Worm (Caenorhabditis elegans) whole organism, young adult: ENCODE results near the gene hrg-6.
A peak's percentile ranks its signal among the peaks of the same experiment; 100 is the strongest.

Source experiments
- B0035.1 ChIP-seq: sonication (generic microtip); optimal IDR thresholded peaks from 2 replicates; lab custom pipeline; 2016; ENCODE audit warnings: missing genetic modification characterization, mild to moderate bottlenecking, missing compliant biosample characterization, missing genotype, missing genetic modification reagents
- B0261.1 ChIP-seq: sonication (generic microtip); optimal IDR thresholded peaks from 2 replicates; lab custom pipeline; 2016; ENCODE audit warnings: mild to moderate bottlenecking, missing genetic modification characterization, moderate library complexity, missing compliant biosample characterization
- C17E4.6 ChIP-seq: fragments of 200-800 bp; sonication (Bioruptor generic); IDR thresholded peaks from 2 replicates; pipeline ENCODE4 v1.3.6; 2022; ENCODE audit warnings: missing genetic modification reagents, missing genetic modification characterization, missing compliant biosample characterization
- D2030.7 ChIP-seq: fragments of 200-800 bp; sonication (Bioruptor generic); IDR thresholded peaks from 2 replicates; pipeline ENCODE4 v1.3.6; 2022; ENCODE audit warnings: missing genetic modification reagents, missing genetic modification characterization, missing compliant biosample characterization
- F37B4.10 ChIP-seq: fragments of 200-800 bp; sonication (Bioruptor generic); IDR thresholded peaks from 2 replicates; pipeline ENCODE4 v1.3.6; 2022; ENCODE audit warnings: missing genetic modification characterization, missing compliant biosample characterization
- F39B2.1 ChIP-seq: fragments of 200-800 bp; sonication (Bioruptor generic); IDR thresholded peaks from 2 replicates; pipeline ENCODE4 v1.3.6; 2022; ENCODE audit warnings: missing genetic modification reagents, missing genetic modification characterization, missing compliant biosample characterization
- F57C9.4 ChIP-seq: sonication (generic microtip); optimal IDR thresholded peaks from 2 replicates; lab custom pipeline; 2017; ENCODE audit warnings: mild to moderate bottlenecking, missing genetic modification characterization, missing compliant biosample characterization
- K12H6.12 ChIP-seq: fragments of 200-800 bp; sonication (Bioruptor generic); optimal IDR thresholded peaks from 2 replicates; lab custom pipeline; 2018; ENCODE audit warnings: mild to moderate bottlenecking, missing genetic modification characterization, missing compliant biosample characterization
- T07F8.4 ChIP-seq: sonication (generic microtip); optimal IDR thresholded peaks from 2 replicates; lab custom pipeline; 2016; ENCODE audit warnings: mild to moderate bottlenecking, missing genetic modification characterization, moderate library complexity, missing compliant biosample characterization
- Y53G8AR.9 ChIP-seq: fragments of 200-800 bp; sonication (Bioruptor generic); conservative IDR thresholded peaks from 2 replicates; pipeline ENCODE4 v1.3.6; 2022; ENCODE audit warnings: missing genetic modification reagents, missing genetic modification characterization, missing compliant biosample characterization
- Y56A3A.18 ChIP-seq: fragments of 200-800 bp; sonication (Bioruptor generic); IDR thresholded peaks from 2 replicates; pipeline ENCODE4 v1.3.6; 2022; ENCODE audit warnings: missing genetic modification reagents, missing genetic modification characterization, missing compliant biosample characterization
- Y95B8A.8 ChIP-seq: fragments of 200-800 bp; sonication (Bioruptor generic); IDR thresholded peaks from 2 replicates; pipeline ENCODE4 v1.3.6; 2022; ENCODE audit warnings: missing genetic modification reagents, missing genetic modification characterization, missing compliant biosample characterization
- akir-1 ChIP-seq: fragments of 200-800 bp; sonication (Bioruptor generic); optimal IDR thresholded peaks from 2 replicates; lab custom pipeline; 2018; ENCODE audit warnings: mild to moderate bottlenecking, missing genetic modification characterization, moderate library complexity, missing compliant biosample characterization
- bed-2 ChIP-seq: fragments of 200-800 bp; sonication (Bioruptor generic); IDR thresholded peaks from 2 replicates; pipeline ENCODE4 v1.3.6; 2022; ENCODE audit warnings: missing genetic modification reagents, missing genetic modification characterization, missing compliant biosample characterization
- ccch-3 ChIP-seq: fragments of 200-800 bp; sonication (Bioruptor generic); optimal IDR thresholded peaks from 2 replicates; lab custom pipeline; 2018; ENCODE audit warnings: mild to moderate bottlenecking, missing genetic modification characterization, missing compliant biosample characterization
- cebp-1 ChIP-seq, 2 experiments: fragments of 200-800 bp in 1 of 2; sonication (Bioruptor generic) in 1 of 2; sonication (generic microtip) in 1 of 2; IDR thresholded peaks in 1 of 2; optimal IDR thresholded peaks in 1 of 2; 2 replicates each; pipeline versions ENCODE4 v1.3.6 to Lab custom; 2017 to 2022; ENCODE audit warnings: missing compliant biosample characterization in 2 of 2, missing genetic modification characterization in 2 of 2, mild to moderate bottlenecking in 1 of 2, missing genetic modification reagents in 1 of 2, moderate library complexity in 1 of 2
- cebp-2 ChIP-seq: fragments of 200-800 bp; sonication (Bioruptor generic); IDR thresholded peaks from 2 replicates; pipeline ENCODE4 v1.3.6; 2022; ENCODE audit warnings: missing genetic modification characterization, missing compliant biosample characterization
- ceh-100 ChIP-seq: fragments of 200-800 bp; sonication (Bioruptor generic); IDR thresholded peaks from 2 replicates; pipeline ENCODE4 v1.3.6; 2022; ENCODE audit warnings: missing genetic modification reagents, missing genetic modification characterization, missing compliant biosample characterization
- ceh-91 ChIP-seq: fragments of 200-800 bp; sonication (Bioruptor generic); IDR thresholded peaks from 2 replicates; pipeline ENCODE4 v1.3.6; 2022; ENCODE audit warnings: missing genetic modification reagents, missing genetic modification characterization, missing compliant biosample characterization
- efl-1 ChIP-seq: fragments of 150-350 bp; optimal IDR thresholded peaks from 2 replicates; lab custom pipeline; 2014; ENCODE audit warnings: missing biosample characterization, missing genetic modification reagents, missing genetic modification characterization
- egl-18 ChIP-seq: fragments of 200-800 bp; sonication (Bioruptor generic); IDR thresholded peaks from 2 replicates; pipeline ENCODE4 v1.3.6; 2022; ENCODE audit warnings: missing genetic modification reagents, missing genetic modification characterization, missing compliant biosample characterization
- egl-44 ChIP-seq: fragments of 200-800 bp; sonication (Bioruptor generic); IDR thresholded peaks from 2 replicates; pipeline ENCODE4 v1.3.6; 2022; ENCODE audit warnings: missing genetic modification reagents, missing genetic modification characterization, missing compliant biosample characterization
- egrh-3 ChIP-seq: fragments of 200-800 bp; sonication (Bioruptor generic); IDR thresholded peaks from 2 replicates; pipeline ENCODE4 v1.3.6; 2022; ENCODE audit warnings: missing genetic modification reagents, missing genetic modification characterization, missing compliant biosample characterization
- ets-4 ChIP-seq: fragments of 200-800 bp; sonication (Bioruptor generic); optimal IDR thresholded peaks from 2 replicates; lab custom pipeline; 2018; ENCODE audit warnings: mild to moderate bottlenecking, missing genetic modification characterization, missing compliant biosample characterization
- gei-17 ChIP-seq: fragments of 200-800 bp; sonication (Bioruptor generic); optimal IDR thresholded peaks from 2 replicates; lab custom pipeline; 2018; ENCODE audit warnings: mild to moderate bottlenecking, missing genetic modification characterization, missing compliant biosample characterization
- hmg-1.2 ChIP-seq: fragments of 200-800 bp; sonication (Bioruptor generic); IDR thresholded peaks from 2 replicates; pipeline ENCODE4 v1.3.6; 2022; ENCODE audit warnings: missing genetic modification reagents, missing genetic modification characterization, missing compliant biosample characterization
- hrde-1 ChIP-seq: sonication (generic microtip); optimal IDR thresholded peaks from 2 replicates; lab custom pipeline; 2016; ENCODE audit warnings: missing genetic modification characterization, mild to moderate bottlenecking, missing compliant biosample characterization, moderate library complexity, missing genotype, missing genetic modification reagents, borderline replicate concordance
- hsf-1 ChIP-seq: fragments of 200-800 bp; sonication (Bioruptor generic); IDR thresholded peaks from 2 replicates; pipeline ENCODE4 v1.3.6; 2022; ENCODE audit warnings: missing genetic modification reagents, missing genetic modification characterization, missing compliant biosample characterization
- let-526 ChIP-seq: fragments of 200-800 bp; sonication (Bioruptor generic); IDR thresholded peaks from 2 replicates; pipeline ENCODE4 v1.3.6; 2022; ENCODE audit warnings: missing genetic modification reagents, missing genetic modification characterization, missing compliant biosample characterization
- let-607 ChIP-seq, 2 experiments: fragments of 200-800 bp in 1 of 2; sonication (Bioruptor generic) in 1 of 2; sonication (generic microtip) in 1 of 2; optimal IDR thresholded peaks; 2 replicates each; lab custom pipeline; 2016 to 2018; ENCODE audit warnings: mild to moderate bottlenecking in 2 of 2, missing compliant biosample characterization in 2 of 2, missing genetic modification characterization in 2 of 2, moderate library complexity in 2 of 2, missing genotype in 1 of 2
- lin-26 ChIP-seq: fragments of 200-800 bp; sonication (Bioruptor generic); IDR thresholded peaks from 2 replicates; pipeline ENCODE4 v1.3.6; 2022; ENCODE audit warnings: missing genetic modification reagents, missing genetic modification characterization, missing compliant biosample characterization
- lin-35 ChIP-seq, 3 experiments: fragments of 150-350 bp in 2 of 3; sonication (generic microtip) in 1 of 3; optimal IDR thresholded peaks; 2 replicates each; lab custom pipeline; 2014 to 2018; ENCODE audit warnings: missing biosample characterization in 3 of 3, missing genetic modification characterization in 3 of 3, missing genetic modification reagents in 3 of 3
- lir-1 ChIP-seq: fragments of 200-800 bp; sonication (Bioruptor generic); conservative IDR thresholded peaks from 2 replicates; pipeline ENCODE4 v1.3.6; 2022; ENCODE audit warnings: missing genetic modification reagents, missing genetic modification characterization, missing compliant biosample characterization
- lsy-27 ChIP-seq: sonication (generic microtip); optimal IDR thresholded peaks from 2 replicates; lab custom pipeline; 2017; ENCODE audit warnings: missing genetic modification characterization, mild to moderate bottlenecking, missing compliant biosample characterization, antibody characterized with exemption, missing genotype, borderline replicate concordance; ENCODE audit not compliant: insufficient read depth
- mes-4 ChIP-seq: sonication (generic microtip); optimal IDR thresholded peaks from 2 replicates; lab custom pipeline; 2016; ENCODE audit warnings: missing genotype, missing genetic modification characterization, missing compliant biosample characterization
- nhr-179 ChIP-seq: sonication (generic microtip); optimal IDR thresholded peaks from 2 replicates; lab custom pipeline; 2016; ENCODE audit warnings: mild to moderate bottlenecking, missing genetic modification characterization, missing compliant biosample characterization
- pha-4 ChIP-seq: fragments of 150-350 bp; sonication (generic microtip); optimal IDR thresholded peaks from 2 replicates; lab custom pipeline; 2014; ENCODE audit warnings: missing biosample characterization, missing genetic modification reagents, missing genetic modification characterization
- rcor-1 ChIP-seq: fragments of 200-800 bp; sonication (Bioruptor generic); IDR thresholded peaks from 2 replicates; pipeline ENCODE4 v1.3.6; 2022; ENCODE audit warnings: missing genetic modification reagents, missing genetic modification characterization, missing compliant biosample characterization
- repo-1 ChIP-seq: sonication (generic microtip); optimal IDR thresholded peaks from 2 replicates; lab custom pipeline; 2017; ENCODE audit warnings: mild to moderate bottlenecking, missing genetic modification characterization, missing compliant biosample characterization
- snpc-1.1 ChIP-seq: sonication (generic microtip); optimal IDR thresholded peaks from 2 replicates; lab custom pipeline; 2017; ENCODE audit warnings: missing genetic modification characterization, mild to moderate bottlenecking, missing compliant biosample characterization, antibody characterized with exemption, moderate library complexity, missing genotype, missing genetic modification reagents; ENCODE audit not compliant: insufficient read depth
- tlf-1 ChIP-seq: fragments of 200-800 bp; sonication (Bioruptor generic); optimal IDR thresholded peaks from 2 replicates; lab custom pipeline; 2018; ENCODE audit warnings: mild to moderate bottlenecking, missing genetic modification characterization, missing compliant biosample characterization
- unc-130 ChIP-seq: sonication (generic microtip); optimal IDR thresholded peaks from 2 replicates; lab custom pipeline; 2016; ENCODE audit warnings: missing genetic modification reagents, missing genetic modification characterization, missing compliant biosample characterization
- unc-62 ChIP-seq: fragments of 150-350 bp; optimal IDR thresholded peaks from 2 replicates; lab custom pipeline; 2014; ENCODE audit warnings: missing biosample characterization, missing genetic modification reagents, missing genetic modification characterization
- zim-3 ChIP-seq: sonication (generic microtip); optimal IDR thresholded peaks from 2 replicates; lab custom pipeline; 2017; ENCODE audit warnings: mild to moderate bottlenecking, missing genetic modification characterization, moderate library complexity, missing compliant biosample characterization
- ztf-18 ChIP-seq: sonication (generic microtip); optimal IDR thresholded peaks from 2 replicates; lab custom pipeline; 2016; ENCODE audit warnings: missing genotype, mild to moderate bottlenecking, missing genetic modification characterization, missing compliant biosample characterization
- ztf-25 ChIP-seq: fragments of 200-800 bp; sonication (Bioruptor generic); IDR thresholded peaks from 2 replicates; pipeline ENCODE4 v1.3.6; 2022; ENCODE audit warnings: missing genetic modification reagents, missing genetic modification characterization, missing compliant biosample characterization
- ztf-3 ChIP-seq: fragments of 200-800 bp; sonication (Bioruptor generic); optimal IDR thresholded peaks from 2 replicates; lab custom pipeline; 2018; ENCODE audit warnings: mild to moderate bottlenecking, missing genetic modification characterization, missing compliant biosample characterization

The hrg-6 gene

DNA sequence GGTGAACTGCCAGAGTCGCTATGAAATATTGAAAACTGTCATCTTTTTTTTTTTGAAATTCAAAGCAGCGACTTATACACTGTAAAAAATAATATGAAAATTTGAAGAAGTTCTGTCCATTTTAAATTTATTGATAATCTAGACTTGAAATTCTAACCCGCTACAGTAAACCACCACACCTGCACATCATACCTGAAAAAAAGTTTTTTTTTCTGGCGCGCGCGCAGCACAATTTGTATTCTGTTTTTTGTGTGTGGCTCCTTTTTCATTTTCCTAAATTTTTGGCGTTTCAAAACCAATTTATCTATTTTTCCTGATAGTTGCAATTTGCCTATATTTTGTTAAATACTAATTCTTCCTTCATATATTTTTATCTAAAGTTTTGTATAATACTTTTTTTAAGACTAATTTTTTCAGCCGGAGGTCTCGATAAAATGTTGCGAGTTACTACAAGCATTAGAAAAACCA lies 46.8 kb upstream of the hrg-6 start, which contains the start of gene cyb-2.1 (continued):
- TF ChIP-seq unc-62 (GFP tag; lab: Kevin White, UChicago) (no peak), hrde-1 (tag; lab: Kevin White, UChicago) (no peak), lir-1 (no peak), unc-130 (GFP tag; lab: Kevin White, UChicago) (no peak), ztf-18 (no peak), T07F8.4 (no peak), hmg-1.2 (peak; percentile 18; the same call in 1 of the 2 replicates), gei-17 (no peak), ceh-100 (no peak; the same call in 1 of the 2 replicates), B0261.1 (tag; lab: Kevin White, UChicago) (no peak), cebp-2 (GFP tag; lab: Robert Waterston, UW) (no peak), cebp-1 (GFP tag; IDR thresholded peaks at IDR 0.05; lab: Robert Waterston, UW) (no peak), cebp-1 (tag; optimal IDR thresholded peaks at IDR 0.05; lab: Kevin White, UChicago) (no peak), ccch-3 (GFP tag; lab: Kevin White, UChicago) (no peak), F37B4.10 (GFP tag; lab: Robert Waterston, UW) (no peak), rcor-1 (GFP tag; lab: Robert Waterston, UW) (peak; percentile 43; the same call in 1 of the 2 replicates), snpc-1.1 (tag; lab: Kevin White, UChicago) (no peak), ztf-25 (no peak), Y95B8A.8 (no peak), egl-44 (no peak), zim-3 (tag; lab: Kevin White, UChicago) (no peak), bed-2 (GFP tag; lab: Robert Waterston, UW) (no peak), pha-4 (tag; lab: Kevin White, UChicago) (no peak), egl-18 (no peak), mes-4 (tag; lab: Kevin White, UChicago) (no peak), efl-1 (peak; percentile 59), lsy-27 (no peak), C17E4.6 (GFP tag; lab: Robert Waterston, UW) (no peak), Y56A3A.18 (no peak), egrh-3 (GFP tag; lab: Robert Waterston, UW) (no peak), hsf-1 (GFP tag; lab: Robert Waterston, UW) (0 out of 2 replicates have a peak, but pooled peaks have one; percentile 31), tlf-1 (GFP tag; lab: Kevin White, UChicago) (no peak), B0035.1 (tag; lab: Kevin White, UChicago) (no peak), ets-4 (GFP tag; lab: Kevin White, UChicago) (no peak), K12H6.12 (tag; lab: Kevin White, UChicago) (no peak), D2030.7 (peak; percentile 55), repo-1 (no peak), F57C9.4 (tag; lab: Kevin White, UChicago) (no peak), lin-26 (GFP tag; lab: Robert Waterston, UW) (no peak), F39B2.1 (GFP tag; lab: Robert Waterston, UW) (no peak), nhr-179 (tag; lab: Kevin White, UChicago) (no peak), lin-35 (GFP tag; optimal IDR thresholded peaks at IDR 0.05; lab: Kevin White, UChicago) (no peak), let-607 (tag; optimal IDR thresholded peaks at IDR 0.05; lab: Kevin White, UChicago) (no peak), let-526 (GFP tag; lab: Robert Waterston, UW) (no peak), ztf-3 (GFP tag; lab: Kevin White, UChicago) (no peak), akir-1 (no peak), Y53G8AR.9 (GFP tag; lab: Robert Waterston, UW) (no peak), ceh-91 (GFP tag; lab: Robert Waterston, UW) (peak; percentile 69)
